Worm (Caenorhabditis elegans) whole organism, L1 larva: Measurements from ENCODE around the gene K07C5.9.

Experiments used
- C04F5.9 ChIP-seq: sonication (generic microtip); optimal IDR thresholded peaks from 2 replicates; lab custom pipeline; 2016; ENCODE audit warnings: missing genetic modification characterization, missing compliant biosample characterization
- C16A3.4 ChIP-seq: fragments of 150-350 bp; optimal IDR thresholded peaks from 2 replicates; lab custom pipeline; 2014; ENCODE audit warnings: missing biosample characterization, missing genetic modification characterization
- F16B12.6 ChIP-seq: fragments of 150-350 bp; optimal IDR thresholded peaks from 2 replicates; lab custom pipeline; 2014; ENCODE audit warnings: missing biosample characterization, missing genetic modification characterization
- Y116A8C.19 ChIP-seq: sonication (generic microtip); optimal IDR thresholded peaks from 2 replicates; lab custom pipeline; 2016; ENCODE audit warnings: missing compliant biosample characterization, missing genetic modification characterization, borderline replicate concordance
- aha-1 ChIP-seq: fragments of 150-350 bp; optimal IDR thresholded peaks from 2 replicates; lab custom pipeline; 2014; ENCODE audit warnings: missing biosample characterization, missing genetic modification characterization
- ceh-8 ChIP-seq: fragments of 200-800 bp; sonication (Bioruptor generic); optimal IDR thresholded peaks from 2 replicates; lab custom pipeline; 2018; ENCODE audit warnings: mild to moderate bottlenecking, missing genetic modification characterization, moderate library complexity, missing compliant biosample characterization
- ceh-82 ChIP-seq, 3 experiments: fragments of 150-350 bp in 1 of 3; sonication (generic microtip) in 2 of 3; optimal IDR thresholded peaks; 2 replicates each; lab custom pipeline; 2014 to 2017; ENCODE audit warnings: missing biosample characterization in 3 of 3, missing genetic modification characterization in 3 of 3
- ceh-90 ChIP-seq: sonication (generic microtip); optimal IDR thresholded peaks from 2 replicates; lab custom pipeline; 2016; ENCODE audit warnings: missing genetic modification characterization, missing compliant biosample characterization
- dpl-1 ChIP-seq, 3 experiments: fragments of 150-350 bp in 2 of 3; sonication (generic microtip) in 1 of 3; optimal IDR thresholded peaks; 2 replicates each; lab custom pipeline; 2014 to 2017; ENCODE audit warnings: missing biosample characterization in 3 of 3, missing genetic modification characterization in 3 of 3, missing genetic modification reagents in 3 of 3
- dsc-1 ChIP-seq: sonication (generic microtip); optimal IDR thresholded peaks from 2 replicates; lab custom pipeline; 2016; ENCODE audit warnings: mild to moderate bottlenecking, missing genetic modification characterization, missing compliant biosample characterization
- efl-1 ChIP-seq, 4 experiments: fragments of 150-350 bp; optimal IDR thresholded peaks in 3 of 4; peaks in 1 of 4; 1 replicate in 1 of 4; 2 replicates in 3 of 4; lab custom pipeline; 2014; ENCODE audit warnings: missing biosample characterization in 2 of 4, missing genetic modification characterization in 2 of 4, missing genetic modification reagents in 2 of 4
- egl-13 ChIP-seq: sonication (generic microtip); optimal IDR thresholded peaks from 2 replicates; lab custom pipeline; 2016; ENCODE audit warnings: missing genotype, missing genetic modification reagents, missing genetic modification characterization, missing compliant biosample characterization
- elt-2 ChIP-seq: sonication (generic microtip); optimal IDR thresholded peaks from 2 replicates; lab custom pipeline; 2016; ENCODE audit warnings: missing genetic modification characterization, mild to moderate bottlenecking, inconsistent platforms, missing compliant biosample characterization, missing genetic modification reagents
- elt-3 ChIP-seq, 6 experiments: fragments of 150-350 bp in 1 of 6; sonication (generic microtip); optimal IDR thresholded peaks; 2 replicates each; lab custom pipeline; 2017 to 2018; ENCODE audit warnings: missing biosample characterization in 6 of 6, missing genetic modification characterization in 6 of 6, inconsistent platforms in 1 of 6
- fkh-10 ChIP-seq: sonication (generic microtip); optimal IDR thresholded peaks from 2 replicates; lab custom pipeline; 2017; ENCODE audit warnings: missing biosample characterization, missing genetic modification reagents, missing genetic modification characterization
- fkh-4 ChIP-seq: sonication (generic microtip); optimal IDR thresholded peaks from 2 replicates; lab custom pipeline; 2016; ENCODE audit warnings: missing compliant biosample characterization, missing genetic modification characterization, borderline replicate concordance
- grh-1 ChIP-seq: fragments of 200-800 bp; sonication (Bioruptor generic); IDR thresholded peaks from 2 replicates; pipeline ENCODE4 v1.3.6; 2022; ENCODE audit warnings: missing genetic modification reagents, missing genetic modification characterization, missing compliant biosample characterization
- hlh-4 ChIP-seq: sonication (generic microtip); optimal IDR thresholded peaks from 2 replicates; lab custom pipeline; 2016; ENCODE audit warnings: mild to moderate bottlenecking, missing genetic modification characterization, missing compliant biosample characterization
- isw-1 ChIP-seq: fragments of 200-800 bp; sonication (Bioruptor generic); IDR thresholded peaks from 2 replicates; pipeline ENCODE4 v1.3.6; 2022; ENCODE audit warnings: missing genetic modification characterization, missing compliant biosample characterization
- lin-14 ChIP-seq: fragments of 200-800 bp; sonication (Bioruptor generic); optimal IDR thresholded peaks from 2 replicates; lab custom pipeline; 2018; ENCODE audit warnings: mild to moderate bottlenecking, missing genetic modification characterization, moderate library complexity, missing compliant biosample characterization
- lin-35 ChIP-seq, 2 experiments: fragments of 150-350 bp; optimal IDR thresholded peaks; 2 replicates each; lab custom pipeline; 2014; ENCODE audit warnings: missing biosample characterization in 2 of 2, missing genetic modification characterization in 2 of 2, missing genetic modification reagents in 2 of 2
- lin-39 ChIP-seq: fragments of 150-350 bp; optimal IDR thresholded peaks from 2 replicates; lab custom pipeline; 2014; ENCODE audit warnings: missing biosample characterization, missing genetic modification reagents, missing genetic modification characterization
- nhr-20 ChIP-seq: sonication (generic microtip); optimal IDR thresholded peaks from 2 replicates; lab custom pipeline; 2016; ENCODE audit warnings: mild to moderate bottlenecking, missing genetic modification characterization, missing compliant biosample characterization
- nhr-71 ChIP-seq: sonication (generic microtip); optimal IDR thresholded peaks from 2 replicates; lab custom pipeline; 2016; ENCODE audit warnings: mild to moderate bottlenecking, missing genetic modification characterization, moderate library complexity, missing compliant biosample characterization
- nhr-77 ChIP-seq: fragments of 150-350 bp; optimal IDR thresholded peaks from 2 replicates; lab custom pipeline; 2014; ENCODE audit warnings: missing biosample characterization, missing genetic modification characterization
- pqm-1 ChIP-seq: sonication (generic microtip); optimal IDR thresholded peaks from 3 replicates; lab custom pipeline; 2017; ENCODE audit warnings: missing biosample characterization, missing genetic modification characterization
- snu-23 ChIP-seq: sonication (generic microtip); optimal IDR thresholded peaks from 2 replicates; lab custom pipeline; 2016; ENCODE audit warnings: missing genetic modification characterization, missing compliant biosample characterization
- sup-37 ChIP-seq: fragments of 200-800 bp; sonication (Bioruptor generic); optimal IDR thresholded peaks from 2 replicates; lab custom pipeline; 2018; ENCODE audit warnings: mild to moderate bottlenecking, missing genetic modification characterization, missing compliant biosample characterization
- swsn-7 ChIP-seq: sonication (generic microtip); optimal IDR thresholded peaks from 2 replicates; lab custom pipeline; 2016; ENCODE audit warnings: missing genetic modification characterization, missing compliant biosample characterization
- unc-130 ChIP-seq: fragments of 150-350 bp; optimal IDR thresholded peaks from 2 replicates; lab custom pipeline; 2017; ENCODE audit warnings: missing biosample characterization, missing genetic modification characterization, inconsistent platforms
- unc-62 ChIP-seq: fragments of 150-350 bp; optimal IDR thresholded peaks from 2 replicates; lab custom pipeline; 2014; ENCODE audit warnings: missing biosample characterization, missing genetic modification reagents, missing genetic modification characterization
- xbp-1 ChIP-seq: sonication (generic microtip); optimal IDR thresholded peaks from 2 replicates; lab custom pipeline; 2016; ENCODE audit warnings: missing genetic modification characterization, missing compliant biosample characterization

Gene K07C5.9

DNA sequence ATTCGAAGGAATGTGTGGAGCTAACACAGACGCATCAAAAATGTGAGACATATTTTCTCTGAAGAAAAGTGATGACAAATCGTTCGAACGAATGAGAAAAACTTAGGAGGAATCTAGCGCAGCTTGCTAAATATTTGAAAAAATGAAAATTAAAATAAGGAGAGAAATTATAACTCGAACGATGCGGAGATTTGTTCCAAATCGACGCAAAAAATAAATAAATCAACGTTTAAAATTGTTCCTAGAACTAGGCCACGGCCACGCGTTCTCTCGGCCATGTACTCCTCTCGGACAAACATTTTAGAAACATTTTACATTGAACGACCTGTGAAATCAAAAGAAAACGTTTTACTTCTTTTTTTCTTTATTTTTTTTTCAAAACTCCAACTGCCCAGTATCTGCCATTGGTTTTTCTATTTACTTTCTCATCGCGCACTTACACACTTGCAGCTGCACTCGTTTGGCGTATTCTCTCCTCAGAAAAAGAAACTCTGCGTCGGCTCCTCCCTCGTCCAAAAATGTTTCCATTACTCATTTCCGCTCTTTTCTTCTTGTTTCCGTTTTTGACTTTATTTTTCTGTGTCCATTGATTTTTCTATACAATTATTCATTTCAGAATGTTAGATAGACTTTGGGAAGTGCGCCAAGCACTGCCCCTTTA, 29.7 kb downstream of the K07C5.9 start, which contains the start of the genes gna-1 and B0024.13 (continued):
- no peak for TF ChIP-seq unc-62
- TF ChIP-seq elt-2 (tag; lab: Kevin White, UChicago), result peak; percentile 41
- peak; percentile 84 for TF ChIP-seq lin-14 (GFP tag; lab: Kevin White, UChicago)
- peak; percentile 79 for TF ChIP-seq swsn-7 (tag; lab: Kevin White, UChicago)
- TF ChIP-seq lin-35 (GFP tag; optimal IDR thresholded peaks at IDR 0.05; lab: Kevin White, UChicago), result peak; percentile 50 to 59
- peak; percentile 85 for TF ChIP-seq nhr-71 (tag; lab: Kevin White, UChicago)
- peak; percentile 82 for TF ChIP-seq dsc-1 (tag; lab: Kevin White, UChicago)

DNA sequence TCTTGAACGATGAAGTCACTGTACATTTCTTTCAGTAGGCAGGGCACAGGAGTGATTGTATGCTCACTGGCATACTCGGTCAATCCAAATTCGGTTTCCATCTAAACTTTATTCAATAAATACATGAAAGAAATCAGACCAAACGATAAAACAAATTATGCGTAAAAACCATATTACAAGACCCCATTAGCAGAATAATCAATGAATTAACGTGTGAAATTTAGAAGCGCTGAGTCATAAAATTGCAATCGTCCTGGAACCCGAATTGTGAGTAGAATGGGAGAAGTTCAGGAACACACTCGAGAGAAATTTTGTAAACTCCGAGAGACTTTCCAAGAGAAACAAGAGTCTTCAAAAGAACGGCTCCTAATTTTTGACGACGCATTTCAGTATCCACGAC, 30.5 kb downstream of the K07C5.9 start, which contains the start of gene B0024.11:
TSS of gene B0024.11 (minus strand) at position 101 of the 400 bp plus-strand sequence.
- no peak for TF ChIP-seq efl-1 (optimal IDR thresholded peaks at IDR 0.05; lab: Kevin White, UChicago)
- peak in 1 of 2 experiments; percentile 70 for TF ChIP-seq efl-1 (GFP tag; optimal IDR thresholded peaks at IDR 0.05 in 1 of 2; lab: Kevin White, UChicago)
- no peak for TF ChIP-seq unc-130 (tag; lab: Kevin White, UChicago)
- TF ChIP-seq, all 84 proteins: peak for 1

DNA sequence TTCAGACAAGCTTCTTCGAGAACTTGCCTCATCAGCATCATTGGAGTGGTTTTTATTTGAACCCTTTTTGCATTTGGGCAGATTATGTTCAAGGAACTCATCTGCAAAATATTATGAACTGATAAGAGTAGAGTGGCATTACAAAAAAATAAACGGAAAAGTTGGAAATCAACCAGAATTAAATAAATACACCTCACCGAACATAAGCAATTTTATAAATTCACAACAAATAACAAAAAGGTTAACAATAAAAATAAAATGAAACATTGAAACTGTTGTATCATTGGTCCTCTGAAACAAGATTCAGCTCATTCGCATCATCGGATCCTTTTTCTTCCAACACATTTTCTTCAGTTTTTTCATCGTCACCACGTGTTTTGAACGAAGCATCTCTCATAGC, 32.7 kb downstream of the K07C5.9 start, which contains the start of gene asps-1:
TSS of gene asps-1 (minus strand) at position 101 of the 400 bp plus-strand sequence.
- TF ChIP-seq xbp-1 (no peak), unc-130 (tag; lab: Kevin White, UChicago) (no peak), C16A3.4 (tag; lab: Kevin White, UChicago) (no peak), fkh-10 (GFP tag; lab: Kevin White, UChicago) (no peak), nhr-77 (tag; lab: Kevin White, UChicago) (no peak), Y116A8C.19 (tag; lab: Kevin White, UChicago) (no peak), grh-1 (GFP tag; lab: Robert Waterston, UW) (no peak), fkh-4 (tag; lab: Kevin White, UChicago) (no peak)

DNA sequence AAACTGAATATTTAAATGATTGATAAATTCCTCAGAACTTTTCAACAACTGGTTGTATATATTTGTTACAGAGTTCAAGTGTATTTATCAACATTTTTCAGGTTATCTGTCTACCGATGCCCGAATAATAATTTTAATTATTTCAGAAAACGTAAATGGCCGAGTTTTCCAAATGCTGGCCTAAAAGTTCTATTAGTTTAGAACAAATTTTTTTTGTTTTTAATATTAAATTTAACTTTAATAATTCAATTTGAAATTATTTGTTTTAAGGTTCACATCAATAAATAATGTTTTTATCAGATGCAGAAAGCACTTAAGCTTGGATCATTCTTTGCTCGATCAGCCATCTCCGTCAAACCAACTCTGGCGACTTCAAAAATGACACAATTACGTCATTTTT, 35.6 kb downstream of the K07C5.9 start, which contains the start of gene trx-2:
TSS of gene trx-2 (plus strand) at position 301 of the 400 bp plus-strand sequence.
- TF ChIP-seq ceh-82 (tag; optimal IDR thresholded peaks at IDR 0.05; lab: Kevin White, UChicago) (no peak), ceh-90 (tag; lab: Kevin White, UChicago) (no peak), lin-39 (tag; lab: Kevin White, UChicago) (no peak), C16A3.4 (tag; lab: Kevin White, UChicago) (no peak), pqm-1 (no peak), ceh-8 (GFP tag; lab: Kevin White, UChicago) (no peak), F16B12.6 (no peak), xbp-1 (no peak), unc-62 (no peak), lin-35 (GFP tag; optimal IDR thresholded peaks at IDR 0.05; lab: Kevin White, UChicago) (no peak), dpl-1 (GFP tag; optimal IDR thresholded peaks at IDR 0.05; lab: Kevin White, UChicago) (no peak), egl-13 (tag; lab: Kevin White, UChicago) (no peak)

DNA sequence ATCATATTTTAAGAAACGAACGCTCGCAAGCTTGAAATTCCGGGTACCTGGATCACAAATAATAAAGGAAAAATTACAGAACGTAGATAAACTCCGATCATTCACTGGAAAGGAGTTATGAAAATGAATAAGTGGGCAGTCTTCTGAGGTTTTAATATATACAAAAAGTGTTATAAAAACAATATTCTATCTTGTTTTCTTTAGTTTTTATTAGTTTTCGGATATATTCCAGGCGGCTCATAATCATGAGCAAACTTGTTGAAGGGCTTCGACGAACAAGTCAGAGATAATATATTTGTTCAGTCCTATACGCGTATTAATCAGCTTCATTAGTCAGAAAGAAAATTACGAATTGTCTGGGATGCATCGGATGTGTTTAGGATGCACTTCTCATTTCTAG, 36.0 kb downstream of the K07C5.9 start, which contains the start of gene gcy-6:
TSS of gene gcy-6 (minus strand) at position 101 of the 400 bp plus-strand sequence.
- TF ChIP-seq elt-3 (tag; optimal IDR thresholded peaks at IDR 0.05; lab: Kevin White, UChicago), result no peak
- TF ChIP-seq sup-37 (GFP tag; lab: Kevin White, UChicago), result no peak
- TF ChIP-seq hlh-4 (tag; lab: Kevin White, UChicago), result no peak
- no peak for TF ChIP-seq nhr-20 (tag; lab: Kevin White, UChicago)
- no peak for TF ChIP-seq aha-1 (tag; lab: Kevin White, UChicago)
- no peak for TF ChIP-seq isw-1 (GFP tag; lab: Robert Waterston, UW)
- TF ChIP-seq C04F5.9, result no peak
- no peak for TF ChIP-seq F16B12.6
- TF ChIP-seq snu-23, result no peak
